Fruit fly (Drosophila melanogaster) whole organism, embryonic: ENCODE results near the gene CG14913.
A peak's percentile ranks its signal among the peaks of the same experiment; 100 is the strongest.

Source experiments
- Atf3 ChIP-seq: fragments of 200-800 bp; sonication (Bioruptor generic); optimal IDR thresholded peaks from 3 replicates; lab custom pipeline; 2016; ENCODE audit warnings: missing biosample characterization, missing genetic modification characterization
- Bdp1 ChIP-seq: fragments of 200-800 bp; sonication (Bioruptor generic); optimal IDR thresholded peaks from 3 replicates; lab custom pipeline; 2016; ENCODE audit warnings: missing biosample characterization, missing genetic modification characterization
- BtbVII ChIP-seq: fragments of 200-800 bp; sonication (Bioruptor generic); optimal IDR thresholded peaks from 3 replicates; lab custom pipeline; 2017; ENCODE audit warnings: missing biosample characterization, mild to moderate bottlenecking, missing genetic modification characterization
- CG10979 ChIP-seq: fragments of 200-800 bp; sonication (Bioruptor generic); optimal IDR thresholded peaks from 2 replicates; lab custom pipeline; 2018; ENCODE audit warnings: missing biosample characterization, mild to moderate bottlenecking, missing genetic modification characterization, moderate library complexity
- CG11093 ChIP-seq: fragments of 200-800 bp; sonication (Bioruptor generic); IDR thresholded peaks from 3 replicates; pipeline ENCODE4 v1.3.6; 2022; ENCODE audit warnings: missing biosample characterization, missing genetic modification characterization
- CG11723 ChIP-seq: fragments of 200-800 bp; sonication (Bioruptor generic); optimal IDR thresholded peaks from 2 replicates; lab custom pipeline; 2017; ENCODE audit warnings: missing biosample characterization, mild to moderate bottlenecking, missing genetic modification characterization
- CG13775 ChIP-seq: fragments of 200-800 bp; sonication (Bioruptor generic); optimal IDR thresholded peaks from 3 replicates; lab custom pipeline; 2017; ENCODE audit warnings: missing biosample characterization, mild to moderate bottlenecking, missing genetic modification characterization
- CG14710 ChIP-seq: fragments of 200-800 bp; sonication (Bioruptor generic); optimal IDR thresholded peaks from 3 replicates; lab custom pipeline; 2019; ENCODE audit warnings: missing biosample characterization, mild to moderate bottlenecking, missing genetic modification characterization, moderate library complexity
- CG17328 ChIP-seq: fragments of 200-800 bp; sonication (Bioruptor generic); IDR thresholded peaks from 2 replicates; pipeline ENCODE4 v1.3.6; 2022; ENCODE audit warnings: missing biosample characterization, missing genetic modification characterization
- CG17361 ChIP-seq: fragments of 200-800 bp; sonication (Bioruptor generic); IDR thresholded peaks from 3 replicates; pipeline ENCODE4 v1.3.6; 2022; ENCODE audit warnings: missing biosample characterization, missing genetic modification characterization
- CG18619 ChIP-seq: fragments of 200-800 bp; sonication (Bioruptor generic); optimal IDR thresholded peaks from 3 replicates; lab custom pipeline; 2017; ENCODE audit warnings: missing biosample characterization, mild to moderate bottlenecking, missing genetic modification characterization
- CG32532 ChIP-seq: fragments of 200-800 bp; sonication (Bioruptor generic); IDR thresholded peaks from 2 replicates; pipeline ENCODE4 v1.3.6; 2022; ENCODE audit warnings: missing biosample characterization, missing genetic modification characterization
- CG32767 ChIP-seq: fragments of 200-800 bp; sonication (Bioruptor generic); IDR thresholded peaks from 2 replicates; pipeline ENCODE4 v1.3.6; 2022; ENCODE audit warnings: missing biosample characterization, missing genetic modification characterization
- CG6689 ChIP-seq: fragments of 200-800 bp; sonication (Bioruptor generic); IDR thresholded peaks from 2 replicates; pipeline ENCODE4 v1.3.6; 2022; ENCODE audit warnings: missing biosample characterization, missing genetic modification characterization
- CG7786 ChIP-seq: fragments of 200-800 bp; sonication (Bioruptor generic); optimal IDR thresholded peaks from 2 replicates; lab custom pipeline; 2016; ENCODE audit warnings: missing biosample characterization, missing genetic modification characterization
- CG7839 ChIP-seq: fragments of 200-800 bp; sonication (Bioruptor generic); optimal IDR thresholded peaks from 3 replicates; lab custom pipeline; 2018; ENCODE audit warnings: missing biosample characterization, mild to moderate bottlenecking, missing genetic modification characterization, moderate library complexity
- CG7928 ChIP-seq: fragments of 200-800 bp; sonication (Bioruptor generic); optimal IDR thresholded peaks from 2 replicates; lab custom pipeline; 2017; ENCODE audit warnings: missing biosample characterization, mild to moderate bottlenecking, missing genetic modification characterization
- CG8924 ChIP-seq: fragments of 200-800 bp; optimal IDR thresholded peaks from 3 replicates; lab custom pipeline; 2019; ENCODE audit warnings: missing biosample characterization, mild to moderate bottlenecking, missing genetic modification characterization, moderate library complexity
- Deaf1 ChIP-seq: fragments of 200-800 bp; optimal IDR thresholded peaks from 3 replicates; lab custom pipeline; 2019; ENCODE audit warnings: missing biosample characterization, mild to moderate bottlenecking, missing genetic modification characterization, moderate library complexity
- Dek ChIP-seq: fragments of 200-800 bp; sonication (Bioruptor generic); optimal IDR thresholded peaks from 3 replicates; lab custom pipeline; 2019; ENCODE audit warnings: missing biosample characterization, mild to moderate bottlenecking, missing genetic modification characterization, moderate library complexity
- Doc2 ChIP-seq: fragments of 200-800 bp; sonication (Bioruptor generic); IDR thresholded peaks from 2 replicates; pipeline ENCODE4 v1.3.6; 2022; ENCODE audit warnings: missing biosample characterization, missing genetic modification characterization
- Eip74EF ChIP-seq, 2 experiments: fragments of 200-800 bp in 1 of 2; fragments of >200 bp in 1 of 2; sonication (Bioruptor generic) in 1 of 2; optimal IDR thresholded peaks; 2 replicates each; lab custom pipeline; 2017 to 2019; ENCODE audit warnings: missing biosample characterization in 2 of 2, missing genetic modification characterization in 2 of 2, mild to moderate bottlenecking in 1 of 2, moderate library complexity in 1 of 2
- Fer1 ChIP-seq: fragments of 200-800 bp; sonication (Bioruptor generic); optimal IDR thresholded peaks from 2 replicates; lab custom pipeline; 2017; ENCODE audit warnings: missing biosample characterization, mild to moderate bottlenecking, missing genetic modification characterization
- Hey ChIP-seq: fragments of 200-800 bp; sonication (Bioruptor generic); optimal IDR thresholded peaks from 3 replicates; lab custom pipeline; 2018; ENCODE audit warnings: missing biosample characterization, mild to moderate bottlenecking, missing genetic modification characterization
- Hr39 ChIP-seq: fragments of >200 bp; optimal IDR thresholded peaks from 2 replicates; lab custom pipeline; 2017
- Max ChIP-seq: fragments of 200-800 bp; sonication (Bioruptor generic); optimal IDR thresholded peaks from 2 replicates; lab custom pipeline; 2016; ENCODE audit warnings: missing biosample characterization, mild to moderate bottlenecking, missing genetic modification characterization
- TFAM ChIP-seq: fragments of 200-800 bp; sonication (Bioruptor generic); optimal IDR thresholded peaks from 2 replicates; lab custom pipeline; 2017; ENCODE audit warnings: missing biosample characterization, missing genetic modification characterization, inconsistent platforms
- ap ChIP-seq: fragments of 200-800 bp; sonication (Bioruptor generic); IDR thresholded peaks from 2 replicates; pipeline ENCODE4 v1.3.6; 2022; ENCODE audit warnings: missing biosample characterization, missing genetic modification characterization
- bbx ChIP-seq: fragments of 200-800 bp; sonication (Bioruptor generic); IDR thresholded peaks from 2 replicates; pipeline ENCODE4 v1.3.6; 2022; ENCODE audit warnings: missing biosample characterization, missing genetic modification characterization; ENCODE audit not compliant: partially characterized antibody
- chn ChIP-seq: fragments of 200-800 bp; sonication (Bioruptor generic); optimal IDR thresholded peaks from 2 replicates; lab custom pipeline; 2016; ENCODE audit warnings: missing biosample characterization, missing genetic modification characterization
- crc ChIP-seq: fragments of 200-800 bp; sonication (Bioruptor generic); optimal IDR thresholded peaks from 2 replicates; lab custom pipeline; 2016; ENCODE audit warnings: missing biosample characterization, missing genetic modification characterization
- dimm ChIP-seq: fragments of 200-800 bp; sonication (Bioruptor generic); IDR thresholded peaks from 2 replicates; pipeline ENCODE4 v1.3.6; 2022; ENCODE audit warnings: missing biosample characterization, missing genetic modification characterization
- dm ChIP-seq: fragments of 200-800 bp; sonication (Bioruptor generic); optimal IDR thresholded peaks from 3 replicates; lab custom pipeline; 2016; ENCODE audit warnings: missing biosample characterization, missing genetic modification characterization
- dysf ChIP-seq: fragments of 200-800 bp; sonication (Bioruptor generic); IDR thresholded peaks from 3 replicates; pipeline ENCODE4 v1.3.6; 2022; ENCODE audit warnings: missing biosample characterization, missing genetic modification characterization
- eve ChIP-seq, 2 experiments: fragments of >200 bp; optimal IDR thresholded peaks; 2 replicates each; lab custom pipeline; 2017; ENCODE audit warnings: missing biosample characterization in 2 of 2, missing genetic modification characterization in 2 of 2
- gcm2 ChIP-seq: fragments of 200-800 bp; sonication (Bioruptor generic); optimal IDR thresholded peaks from 2 replicates; lab custom pipeline; 2016; ENCODE audit warnings: missing biosample characterization, missing genetic modification characterization
- ind ChIP-seq: fragments of 200-800 bp; sonication (Bioruptor generic); optimal IDR thresholded peaks from 3 replicates; lab custom pipeline; 2016; ENCODE audit warnings: missing biosample characterization, missing genetic modification characterization
- lmd ChIP-seq: fragments of 200-800 bp; sonication (Bioruptor generic); IDR thresholded peaks from 2 replicates; pipeline ENCODE4 v1.3.6; 2022; ENCODE audit warnings: missing biosample characterization, missing genetic modification characterization
- luna ChIP-seq: fragments of 200-800 bp; sonication (Bioruptor generic); optimal IDR thresholded peaks from 2 replicates; lab custom pipeline; 2016; ENCODE audit warnings: missing biosample characterization, missing genetic modification characterization
- mirr ChIP-seq: fragments of 200-800 bp; sonication (Bioruptor generic); optimal IDR thresholded peaks from 3 replicates; lab custom pipeline; 2018; ENCODE audit warnings: missing biosample characterization, mild to moderate bottlenecking, missing genetic modification characterization
- nerfin-2 ChIP-seq: fragments of 200-800 bp; sonication (Bioruptor generic); IDR thresholded peaks from 2 replicates; pipeline ENCODE4 v1.3.6; 2022; ENCODE audit warnings: missing biosample characterization, missing genetic modification characterization; ENCODE audit not compliant: partially characterized antibody
- onecut ChIP-seq: fragments of 200-800 bp; sonication (Bioruptor generic); IDR thresholded peaks from 2 replicates; pipeline ENCODE4 v1.3.6; 2022; ENCODE audit warnings: missing biosample characterization, missing genetic modification characterization
- pan ChIP-seq, 4 experiments: fragments of >200 bp in 3 of 4; fragments of 200-800 bp in 1 of 4; sonication (Bioruptor generic) in 1 of 4; optimal IDR thresholded peaks in 3 of 4; IDR thresholded peaks in 1 of 4; 2 replicates each; pipeline versions ENCODE4 v1.3.6 to Lab custom; 2017 to 2022; ENCODE audit warnings: missing biosample characterization in 2 of 4, missing genetic modification characterization in 2 of 4, mixed read lengths in 1 of 4
- pita ChIP-seq: fragments of 200-800 bp; sonication (Bioruptor generic); optimal IDR thresholded peaks from 2 replicates; lab custom pipeline; 2017; ENCODE audit warnings: missing biosample characterization, mild to moderate bottlenecking, missing genetic modification characterization
- psq ChIP-seq: fragments of 200-800 bp; sonication (Bioruptor generic); optimal IDR thresholded peaks from 2 replicates; lab custom pipeline; 2017; ENCODE audit warnings: missing biosample characterization, missing genetic modification characterization
- pzg ChIP-seq: fragments of 200-800 bp; sonication (Bioruptor generic); optimal IDR thresholded peaks from 3 replicates; lab custom pipeline; 2018; ENCODE audit warnings: missing biosample characterization, mild to moderate bottlenecking, missing genetic modification characterization, moderate library complexity
- repo ChIP-seq: fragments of 200-800 bp; sonication (Bioruptor generic); optimal IDR thresholded peaks from 2 replicates; lab custom pipeline; 2016; ENCODE audit warnings: missing biosample characterization, missing genetic modification characterization
- shn ChIP-seq: fragments of 200-800 bp; sonication (Bioruptor generic); optimal IDR thresholded peaks from 3 replicates; lab custom pipeline; 2016; ENCODE audit warnings: missing biosample characterization, missing genetic modification characterization
- sna ChIP-seq: fragments of 200-800 bp; sonication (Bioruptor generic); IDR thresholded peaks from 2 replicates; pipeline ENCODE4 v1.3.6; 2022; ENCODE audit warnings: missing biosample characterization, missing genetic modification characterization; ENCODE audit not compliant: partially characterized antibody
- vfl ChIP-seq: fragments of 200-800 bp; sonication (Bioruptor generic); optimal IDR thresholded peaks from 2 replicates; lab custom pipeline; 2016; ENCODE audit warnings: missing biosample characterization, missing genetic modification characterization
- vnd ChIP-seq: fragments of 200-800 bp; sonication (Bioruptor generic); IDR thresholded peaks from 3 replicates; pipeline ENCODE4 v1.3.6; 2022; ENCODE audit warnings: missing biosample characterization, missing genetic modification characterization; ENCODE audit not compliant: partially characterized antibody
- wek ChIP-seq: fragments of 200-800 bp; sonication (Bioruptor generic); optimal IDR thresholded peaks from 3 replicates; lab custom pipeline; 2018; ENCODE audit warnings: missing biosample characterization, mild to moderate bottlenecking, missing genetic modification characterization, moderate library complexity

Gene CG14913

dm6 chr2L:10989162-10989561, 27.6 kb upstream of the CG14913 start, which contains the start of gene TTLL4A:
Gene TTLL4A, plus strand, starts transcription at chr2L:10989401.
- no peak for TF ChIP-seq Bdp1 (GFP tag; lab: Kevin White, UChicago)
- no peak for TF ChIP-seq wek (GFP tag; lab: Kevin White, UChicago)
- no peak for TF ChIP-seq luna (GFP tag; lab: Kevin White, UChicago)
- no peak for TF ChIP-seq CG6689 (GFP tag; lab: Robert Waterston, UW)
- no peak for TF ChIP-seq CG17361 (GFP tag; lab: Robert Waterston, UW)
- TF ChIP-seq CG7786 (GFP tag; lab: Kevin White, UChicago): no peak
- TF ChIP-seq CG17328 (GFP tag; lab: Robert Waterston, UW): no peak
- TF ChIP-seq dysf: no peak; the same call in 2 of the 3 replicates
- no peak for TF ChIP-seq mirr (GFP tag; lab: Kevin White, UChicago)
- TF ChIP-seq CG7839 (tag; lab: Kevin White, UChicago): no peak
- TF ChIP-seq vnd (GFP tag; lab: Robert Waterston, UW): peak; percentile 97
- no peak for TF ChIP-seq Hr39 (lab: Kevin White, UChicago)
- no peak for TF ChIP-seq CG11093 (GFP tag; lab: Robert Waterston, UW)
- TF ChIP-seq nerfin-2 (GFP tag; lab: Robert Waterston, UW): peak; percentile 96
- TF ChIP-seq Hey: no peak
- TF ChIP-seq CG32532 (GFP tag; lab: Robert Waterston, UW): no peak; the same call in 1 of the 2 replicates
- no peak for TF ChIP-seq Atf3 (GFP tag; lab: Kevin White, UChicago)
- TF ChIP-seq BtbVII: no peak
- no peak for TF ChIP-seq Dek (tag; lab: Kevin White, UChicago)
- TF ChIP-seq CG32767 (GFP tag; lab: Robert Waterston, UW): no peak
- TF ChIP-seq lmd (GFP tag; lab: Robert Waterston, UW): no peak; the same call in 1 of the 2 replicates
- no peak for TF ChIP-seq gcm2 (GFP tag; lab: Kevin White, UChicago)
- no peak for TF ChIP-seq TFAM
- no peak for TF ChIP-seq crc (GFP tag; lab: Kevin White, UChicago)
- no peak for TF ChIP-seq CG8924
- no peak for TF ChIP-seq dimm (GFP tag; lab: Robert Waterston, UW)
- TF ChIP-seq dm (GFP tag; lab: Kevin White, UChicago): peak; percentile 93
- TF ChIP-seq CG14710: no peak
- TF ChIP-seq repo (GFP tag; lab: Kevin White, UChicago): no peak
- no peak for TF ChIP-seq Doc2
- no peak for TF ChIP-seq vfl (GFP tag; lab: Kevin White, UChicago)
- TF ChIP-seq pita: no peak
- peak; percentile 5 for TF ChIP-seq chn (GFP tag; lab: Kevin White, UChicago)
- TF ChIP-seq eve (GFP tag; optimal IDR thresholded peaks at IDR 0.05; lab: Kevin White, UChicago): no peak
- TF ChIP-seq CG7928 (GFP tag; lab: Kevin White, UChicago): no peak
- no peak for TF ChIP-seq shn (GFP tag; lab: Kevin White, UChicago)
- no peak for TF ChIP-seq Fer1
- no peak for TF ChIP-seq CG13775 (GFP tag; lab: Kevin White, UChicago)
- TF ChIP-seq sna (GFP tag; lab: Robert Waterston, UW): peak; percentile 97
- no peak for TF ChIP-seq CG10979
- no peak for TF ChIP-seq CG18619 (GFP tag; lab: Kevin White, UChicago)
- no peak for TF ChIP-seq Deaf1
- no peak for TF ChIP-seq pan (optimal IDR thresholded peaks at IDR 0.05; lab: Kevin White, UChicago)
- TF ChIP-seq pan (GFP tag; optimal IDR thresholded peaks at IDR 0.05 in 1 of 2, IDR thresholded peaks at IDR 0.05 in 1 of 2): no peak
- no peak for TF ChIP-seq ind (GFP tag; lab: Kevin White, UChicago)
- no peak for TF ChIP-seq CG11723
- TF ChIP-seq onecut (GFP tag; lab: Robert Waterston, UW): peak; percentile 72
- TF ChIP-seq psq (GFP tag; lab: Kevin White, UChicago): no peak
- TF ChIP-seq ap (GFP tag; lab: Robert Waterston, UW): no peak
- peak; percentile 85 for TF ChIP-seq pzg (GFP tag; lab: Kevin White, UChicago)
- no peak for TF ChIP-seq Eip74EF (GFP tag; optimal IDR thresholded peaks at IDR 0.05; lab: Kevin White, UChicago)
- peak; percentile 99 for TF ChIP-seq bbx (GFP tag; lab: Robert Waterston, UW)
- TF ChIP-seq Max (GFP tag; lab: Kevin White, UChicago): peak; percentile 74
